Worm (Caenorhabditis elegans) whole organism, L1 larva: ENCODE data around the gene Y36E3A.2.

ENCODE experiments used
- C34B4.2 ChIP-seq: sonication (generic microtip); optimal IDR thresholded peaks from 2 replicates; lab custom pipeline; 2017; ENCODE audit warnings: mild to moderate bottlenecking, missing genetic modification characterization, missing compliant biosample characterization
- ceh-63 ChIP-seq: fragments of 200-800 bp; sonication (Bioruptor generic); optimal IDR thresholded peaks from 2 replicates; lab custom pipeline; 2018; ENCODE audit warnings: mild to moderate bottlenecking, missing genetic modification characterization, missing compliant biosample characterization
- ceh-8 ChIP-seq: fragments of 200-800 bp; sonication (Bioruptor generic); optimal IDR thresholded peaks from 2 replicates; lab custom pipeline; 2018; ENCODE audit warnings: mild to moderate bottlenecking, missing genetic modification characterization, moderate library complexity, missing compliant biosample characterization
- ceh-88 ChIP-seq: fragments of 200-800 bp; sonication (Bioruptor generic); IDR thresholded peaks from 2 replicates; pipeline ENCODE4 v1.3.6; 2022; ENCODE audit warnings: missing genetic modification characterization, missing compliant biosample characterization
- dpl-1 ChIP-seq, 3 experiments: fragments of 150-350 bp in 2 of 3; sonication (generic microtip) in 1 of 3; optimal IDR thresholded peaks; 2 replicates each; lab custom pipeline; 2014 to 2017; ENCODE audit warnings: missing biosample characterization in 3 of 3, missing genetic modification characterization in 3 of 3, missing genetic modification reagents in 3 of 3
- dsc-1 ChIP-seq: sonication (generic microtip); optimal IDR thresholded peaks from 2 replicates; lab custom pipeline; 2016; ENCODE audit warnings: mild to moderate bottlenecking, missing genetic modification characterization, missing compliant biosample characterization
- efl-1 ChIP-seq, 4 experiments: fragments of 150-350 bp; optimal IDR thresholded peaks in 3 of 4; peaks in 1 of 4; 1 replicate in 1 of 4; 2 replicates in 3 of 4; lab custom pipeline; 2014; ENCODE audit warnings: missing biosample characterization in 2 of 4, missing genetic modification characterization in 2 of 4, missing genetic modification reagents in 2 of 4
- egl-13 ChIP-seq: sonication (generic microtip); optimal IDR thresholded peaks from 2 replicates; lab custom pipeline; 2016; ENCODE audit warnings: missing genotype, missing genetic modification reagents, missing genetic modification characterization, missing compliant biosample characterization
- elt-2 ChIP-seq: sonication (generic microtip); optimal IDR thresholded peaks from 2 replicates; lab custom pipeline; 2016; ENCODE audit warnings: missing genetic modification characterization, mild to moderate bottlenecking, inconsistent platforms, missing compliant biosample characterization, missing genetic modification reagents
- fkh-10 ChIP-seq: sonication (generic microtip); optimal IDR thresholded peaks from 2 replicates; lab custom pipeline; 2017; ENCODE audit warnings: missing biosample characterization, missing genetic modification reagents, missing genetic modification characterization
- hlh-4 ChIP-seq: sonication (generic microtip); optimal IDR thresholded peaks from 2 replicates; lab custom pipeline; 2016; ENCODE audit warnings: mild to moderate bottlenecking, missing genetic modification characterization, missing compliant biosample characterization
- hpl-2 ChIP-seq: fragments of 150-350 bp; optimal IDR thresholded peaks from 2 replicates; lab custom pipeline; 2014; ENCODE audit warnings: missing biosample characterization, missing genetic modification reagents, missing genetic modification characterization
- lin-13 ChIP-seq: fragments of 150-350 bp; optimal IDR thresholded peaks from 2 replicates; lab custom pipeline; 2014; ENCODE audit warnings: missing biosample characterization, missing genetic modification reagents, missing genetic modification characterization
- lin-35 ChIP-seq, 2 experiments: fragments of 150-350 bp; optimal IDR thresholded peaks; 2 replicates each; lab custom pipeline; 2014; ENCODE audit warnings: missing biosample characterization in 2 of 2, missing genetic modification characterization in 2 of 2, missing genetic modification reagents in 2 of 2
- lsy-2 ChIP-seq, 2 experiments: fragments of 150-350 bp; optimal IDR thresholded peaks; 2 replicates each; lab custom pipeline; 2014; ENCODE audit warnings: missing biosample characterization in 2 of 2, missing genetic modification characterization in 2 of 2
- mab-9 ChIP-seq: fragments of 200-800 bp; sonication (Bioruptor generic); IDR thresholded peaks from 2 replicates; pipeline ENCODE4 v1.3.6; 2022; ENCODE audit warnings: missing genetic modification reagents, missing genetic modification characterization, missing compliant biosample characterization
- nhr-12 ChIP-seq: sonication (generic microtip); optimal IDR thresholded peaks from 2 replicates; lab custom pipeline; 2017; ENCODE audit warnings: missing biosample characterization, missing genetic modification characterization
- nhr-28 ChIP-seq: fragments of 150-350 bp; optimal IDR thresholded peaks from 2 replicates; lab custom pipeline; 2014; ENCODE audit warnings: missing biosample characterization, missing genetic modification characterization
- nhr-47 ChIP-seq: sonication (generic microtip); optimal IDR thresholded peaks from 2 replicates; lab custom pipeline; 2016; ENCODE audit warnings: mild to moderate bottlenecking, missing genetic modification characterization, moderate library complexity, missing compliant biosample characterization
- nhr-76 ChIP-seq: sonication (generic microtip); optimal IDR thresholded peaks from 2 replicates; lab custom pipeline; 2017; ENCODE audit warnings: missing biosample characterization, missing genetic modification characterization
- nhr-85 ChIP-seq: sonication (generic microtip); peaks from one replicate; lab custom pipeline; 2016; ENCODE audit warnings: missing genetic modification characterization, inconsistent platforms, missing compliant biosample characterization
- nhr-90 ChIP-seq: sonication (generic microtip); optimal IDR thresholded peaks from 2 replicates; lab custom pipeline; 2016; ENCODE audit warnings: mild to moderate bottlenecking, missing genetic modification characterization, missing compliant biosample characterization; ENCODE audit not compliant: poor library complexity
- rnt-1 ChIP-seq: sonication (generic microtip); optimal IDR thresholded peaks from 2 replicates; lab custom pipeline; 2016; ENCODE audit warnings: mild to moderate bottlenecking, missing genetic modification characterization, moderate library complexity, missing compliant biosample characterization
- sptf-1 ChIP-seq: fragments of 150-350 bp; optimal IDR thresholded peaks from 2 replicates; lab custom pipeline; 2014; ENCODE audit warnings: missing biosample characterization, missing genetic modification characterization
- swsn-7 ChIP-seq: sonication (generic microtip); optimal IDR thresholded peaks from 2 replicates; lab custom pipeline; 2016; ENCODE audit warnings: missing genetic modification characterization, missing compliant biosample characterization
- unc-62 ChIP-seq: fragments of 150-350 bp; optimal IDR thresholded peaks from 2 replicates; lab custom pipeline; 2014; ENCODE audit warnings: missing biosample characterization, missing genetic modification reagents, missing genetic modification characterization

Gene Y36E3A.2

DNA sequence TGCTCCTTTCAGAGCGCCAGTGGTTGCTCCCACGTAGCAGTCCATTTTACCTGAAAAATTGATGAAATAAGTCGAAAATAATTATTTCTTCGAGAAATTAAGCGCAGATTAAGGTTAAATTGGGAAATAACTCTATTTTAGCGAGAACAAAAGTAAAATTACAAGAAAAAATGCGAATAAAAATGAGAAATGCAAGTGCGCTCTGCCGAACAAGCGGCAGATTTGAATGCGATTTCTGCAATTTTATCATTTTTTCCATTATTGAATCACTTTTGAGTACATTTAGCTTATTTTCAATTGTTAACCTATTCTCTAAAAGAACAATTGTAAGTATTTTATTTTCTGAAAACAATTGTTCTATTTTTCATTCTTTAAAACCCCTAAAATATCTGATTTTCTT is 30.9 kb upstream of the Y36E3A.2 start, which contains the start of gene T06E6.1:
Gene T06E6.1, minus strand, starts transcription at position 56 of the 400 bp plus-strand sequence.
- TF ChIP-seq efl-1 (optimal IDR thresholded peaks at IDR 0.05; lab: Kevin White, UChicago) = peak; percentile 39 to 78
- TF ChIP-seq efl-1 (GFP tag; optimal IDR thresholded peaks at IDR 0.05 in 1 of 2; lab: Kevin White, UChicago) = peak; percentile 86 to 98
- TF ChIP-seq lin-35 (GFP tag; optimal IDR thresholded peaks at IDR 0.05; lab: Kevin White, UChicago) = peak; percentile 68 to 90
- no peak for TF ChIP-seq ceh-88 (GFP tag; lab: Robert Waterston, UW)
- TF ChIP-seq dpl-1 (GFP tag; optimal IDR thresholded peaks at IDR 0.05; lab: Kevin White, UChicago) = peak; percentile 66 to 86 (median 77)
- TF ChIP-seq lsy-2 (tag; optimal IDR thresholded peaks at IDR 0.05; lab: Kevin White, UChicago) = peak in 1 of 2 experiments; percentile 7
- TF ChIP-seq ceh-63 (GFP tag; lab: Kevin White, UChicago) = no peak

- TF ChIP-seq nhr-85 = no peak
- TF ChIP-seq efl-1 (optimal IDR thresholded peaks at IDR 0.05; lab: Kevin White, UChicago) = no peak
- TF ChIP-seq efl-1 (GFP tag; optimal IDR thresholded peaks at IDR 0.05 in 1 of 2; lab: Kevin White, UChicago) = peak in 1 of 2 experiments; percentile 95
- TF ChIP-seq lin-35 (GFP tag; optimal IDR thresholded peaks at IDR 0.05; lab: Kevin White, UChicago) = peak in 1 of 2 experiments; percentile 7
Measured at ce11 chrV:15395347-15395746, 30.5 kb upstream of the Y36E3A.2 start, which contains the start of gene cyb-3. TSS of gene cyb-3 (plus strand) at chrV:15395696.

ce11 chrV:15397139-15397538 is 28.7 kb upstream of the Y36E3A.2 start:
- no peak for TF ChIP-seq swsn-7
- no peak for TF ChIP-seq hpl-2 (GFP tag; lab: Kevin White, UChicago)
- TF ChIP-seq egl-13 (tag; lab: Kevin White, UChicago) = no peak
- TF ChIP-seq, all 84 proteins: peak for 0

DNA sequence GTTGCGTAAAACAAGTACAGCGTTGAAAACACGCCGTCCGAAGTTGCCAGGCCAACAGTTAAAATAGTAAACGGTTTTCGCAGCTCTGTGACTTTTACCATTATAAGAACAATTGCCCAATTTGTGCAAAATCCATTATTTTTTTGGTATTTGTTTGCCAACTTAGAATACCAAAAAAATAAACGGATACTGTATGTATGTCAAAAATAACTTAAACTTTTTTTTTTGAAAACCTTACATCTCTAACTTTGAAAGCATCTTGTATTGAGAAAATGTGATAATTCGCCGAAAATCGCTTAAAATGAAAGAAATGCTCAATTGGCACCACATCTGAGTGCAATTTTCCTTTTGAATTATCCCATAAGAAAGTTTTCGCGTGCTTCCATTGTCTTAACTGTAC is 27.1 kb upstream of the Y36E3A.2 start, which contains the start of gene fbxa-199:
Gene fbxa-199, minus strand, starts transcription at position 101 of the 400 bp plus-strand sequence.
- TF ChIP-seq nhr-47 (tag; lab: Kevin White, UChicago) = no peak
- TF ChIP-seq nhr-28 = no peak
- no peak for TF ChIP-seq lsy-2 (tag; optimal IDR thresholded peaks at IDR 0.05; lab: Kevin White, UChicago)
- TF ChIP-seq nhr-85 = no peak
- no peak for TF ChIP-seq lin-13 (GFP tag; lab: Kevin White, UChicago)
- no peak for TF ChIP-seq fkh-10 (GFP tag; lab: Kevin White, UChicago)
- no peak for TF ChIP-seq lin-35 (GFP tag; optimal IDR thresholded peaks at IDR 0.05; lab: Kevin White, UChicago)
- TF ChIP-seq rnt-1 (tag; lab: Kevin White, UChicago) = no peak
- TF ChIP-seq nhr-90 = no peak

DNA sequence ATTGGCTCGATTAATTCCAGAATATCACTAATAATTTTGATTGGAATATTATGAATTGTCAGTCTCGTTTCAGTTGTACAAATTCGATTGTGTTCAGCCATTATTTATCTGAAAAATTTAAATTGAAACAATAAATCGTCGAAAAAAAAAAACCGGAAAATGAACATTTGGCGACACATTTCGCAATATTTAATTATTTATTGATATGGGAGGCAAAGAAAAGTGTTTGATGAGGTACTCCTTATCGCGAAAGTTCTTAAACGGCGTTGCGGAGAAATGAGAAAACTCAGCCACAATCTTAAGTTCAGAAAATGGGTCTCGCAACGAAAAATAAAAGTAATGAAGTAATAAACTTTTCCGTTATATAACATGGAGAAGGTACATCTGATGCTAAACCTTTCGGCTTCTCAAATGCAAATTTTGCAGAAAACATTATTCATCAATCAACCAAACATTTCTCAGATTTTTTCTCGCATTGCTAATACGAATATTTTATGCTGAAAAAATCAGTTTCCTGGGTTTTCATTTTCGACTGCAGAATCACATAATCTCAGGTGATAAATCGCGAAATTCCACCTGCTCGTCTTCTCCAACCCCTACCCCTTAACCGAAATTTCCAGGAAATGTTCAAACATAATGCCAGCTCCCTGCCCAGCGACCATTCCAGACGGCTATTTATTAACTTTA is 26.0 kb upstream of the Y36E3A.2 start, which contains the start of the genes T06E6.15 and sri-7:
Gene T06E6.15, minus strand, starts transcription at position 101 of the 687 bp plus-strand sequence.
Gene sri-7, plus strand, starts transcription at position 637 of the 687 bp plus-strand sequence.
- TF ChIP-seq dsc-1 (tag; lab: Kevin White, UChicago) (no peak), mab-9 (GFP tag; lab: Robert Waterston, UW) (no peak), unc-62 (GFP tag; lab: Kevin White, UChicago) (no peak), C34B4.2 (tag; lab: Kevin White, UChicago) (no peak), hlh-4 (tag; lab: Kevin White, UChicago) (peak; percentile 89), ceh-8 (GFP tag; lab: Kevin White, UChicago) (no peak), sptf-1 (tag; lab: Kevin White, UChicago) (no peak), efl-1 (optimal IDR thresholded peaks at IDR 0.05; lab: Kevin White, UChicago) (no peak), efl-1 (GFP tag; optimal IDR thresholded peaks at IDR 0.05 in 1 of 2; lab: Kevin White, UChicago) (peak in 1 of 2 experiments; percentile 40), nhr-12 (tag; lab: Kevin White, UChicago) (no peak), swsn-7 (no peak), lin-13 (GFP tag; lab: Kevin White, UChicago) (no peak)

ce11 chrV:15401856-15402314 is 24.0 kb upstream of the Y36E3A.2 start, which contains the start of gene fbxa-135:
TSS of gene fbxa-135 (plus strand) at chrV:15402264.
- peak; percentile 3 for TF ChIP-seq elt-2
- no peak for TF ChIP-seq nhr-76 (tag; lab: Kevin White, UChicago)
